Worm (Caenorhabditis elegans) whole organism, early embryonic: ENCODE results near the gene set-5.
"Not testable (repeated sequence)": the region's sequence is repeated elsewhere in the genome, so short reads cannot be mapped to it uniquely, and the experiment has no call there.

Source experiments
- B0310.2 ChIP-seq: sonication (generic microtip); optimal IDR thresholded peaks from 2 replicates; lab custom pipeline; 2016; ENCODE audit warnings: mild to moderate bottlenecking, missing genetic modification characterization, missing compliant biosample characterization
- F13C5.2 ChIP-seq: sonication (generic microtip); optimal IDR thresholded peaks from 2 replicates; lab custom pipeline; 2017; ENCODE audit warnings: mild to moderate bottlenecking, missing genetic modification characterization, inconsistent platforms, missing compliant biosample characterization
- aly-1 ChIP-seq: sonication (generic microtip); optimal IDR thresholded peaks from 2 replicates; lab custom pipeline; 2016; ENCODE audit warnings: missing genetic modification characterization, missing compliant biosample characterization
- ama-1 ChIP-seq: fragments of 150-350 bp; optimal IDR thresholded peaks from 2 replicates; lab custom pipeline; 2014
- ceh-13 ChIP-seq: fragments of 200-800 bp; sonication (Bioruptor generic); optimal IDR thresholded peaks from 2 replicates; lab custom pipeline; 2018; ENCODE audit warnings: mild to moderate bottlenecking, missing genetic modification characterization, missing compliant biosample characterization
- ceh-36 ChIP-seq: sonication (generic microtip); optimal IDR thresholded peaks from 2 replicates; lab custom pipeline; 2016; ENCODE audit warnings: missing genetic modification characterization, inconsistent platforms, missing compliant biosample characterization
- ets-7 ChIP-seq: sonication (generic microtip); optimal IDR thresholded peaks from 2 replicates; lab custom pipeline; 2016; ENCODE audit warnings: missing genotype, missing genetic modification characterization, missing compliant biosample characterization
- flt-1 ChIP-seq: fragments of 200-800 bp; sonication (Bioruptor generic); IDR thresholded peaks from 2 replicates; pipeline ENCODE4 v1.3.6; 2022; ENCODE audit warnings: missing genetic modification characterization, missing compliant biosample characterization
- hmbx-1 ChIP-seq: sonication (generic microtip); optimal IDR thresholded peaks from 2 replicates; lab custom pipeline; 2016; ENCODE audit warnings: mild to moderate bottlenecking, missing genetic modification characterization, missing compliant biosample characterization
- hmg-4 ChIP-seq: fragments of 200-800 bp; sonication (Bioruptor generic); optimal IDR thresholded peaks from 2 replicates; lab custom pipeline; 2018; ENCODE audit warnings: mild to moderate bottlenecking, missing genetic modification characterization, missing compliant biosample characterization
- hnd-1 ChIP-seq: sonication (generic microtip); optimal IDR thresholded peaks from 2 replicates; lab custom pipeline; 2016; ENCODE audit warnings: missing genetic modification characterization, missing compliant biosample characterization
- pes-1 ChIP-seq: fragments of 200-800 bp; sonication (Bioruptor generic); IDR thresholded peaks from 2 replicates; pipeline ENCODE4 v1.3.6; 2022; ENCODE audit warnings: missing genetic modification reagents, missing genetic modification characterization, missing compliant biosample characterization
- scrt-1 ChIP-seq: fragments of 200-800 bp; sonication (Bioruptor generic); IDR thresholded peaks from 2 replicates; pipeline ENCODE4 v1.3.6; 2022; ENCODE audit warnings: missing genetic modification characterization, missing compliant biosample characterization
- sea-1 ChIP-seq: fragments of 200-800 bp; sonication (Bioruptor generic); conservative IDR thresholded peaks from 2 replicates; pipeline ENCODE4 v1.3.6; 2022; ENCODE audit warnings: missing genetic modification characterization, missing compliant biosample characterization
- tbx-11 ChIP-seq: fragments of 200-800 bp; sonication (Bioruptor generic); IDR thresholded peaks from 2 replicates; pipeline ENCODE4 v1.3.6; 2022; ENCODE audit warnings: missing genetic modification characterization, missing compliant biosample characterization
- tbx-37 ChIP-seq: fragments of 200-800 bp; sonication (Bioruptor generic); conservative IDR thresholded peaks from 2 replicates; pipeline ENCODE4 v1.3.6; 2022; ENCODE audit warnings: missing genetic modification reagents, missing genetic modification characterization, missing compliant biosample characterization
- tra-4 ChIP-seq: sonication (generic microtip); optimal IDR thresholded peaks from 2 replicates; lab custom pipeline; 2017; ENCODE audit warnings: missing genetic modification characterization, missing compliant biosample characterization

set-5 gene

ce11 chrV:14736851-14737250 lies 38.1 kb downstream of the set-5 start, which contains the start of gene Y50E8A.5:
Gene Y50E8A.5, minus strand, starts transcription at chrV:14736951.
- TF ChIP-seq hnd-1 (tag; lab: Kevin White, UChicago) (no peak), F13C5.2 (tag; lab: Kevin White, UChicago) (no peak), tbx-37 (GFP tag; lab: Robert Waterston, UW) (no peak), B0310.2 (no peak), hmg-4 (GFP tag; lab: Kevin White, UChicago) (no peak), ceh-36 (tag; lab: Kevin White, UChicago) (no peak), ama-1 (lab: Kevin White, UChicago) (no peak), pes-1 (no peak), tbx-11 (GFP tag; lab: Robert Waterston, UW) (no peak), aly-1 (tag; lab: Kevin White, UChicago) (no peak), scrt-1 (GFP tag; lab: Robert Waterston, UW) (no peak), hmbx-1 (tag; lab: Kevin White, UChicago) (no peak)

ce11 chrV:14741233-14741632 lies 42.5 kb downstream of the set-5 start, which contains the start of gene Y50E8A.6:
Gene Y50E8A.6, minus strand, starts transcription at chrV:14741333.
- no peak for TF ChIP-seq flt-1 (GFP tag; lab: Robert Waterston, UW)
- TF ChIP-seq ets-7 (tag; lab: Kevin White, UChicago), result no peak
- no peak for TF ChIP-seq F13C5.2 (tag; lab: Kevin White, UChicago)
- TF ChIP-seq aly-1 (tag; lab: Kevin White, UChicago), result no peak

- no peak for TF ChIP-seq hnd-1 (tag; lab: Kevin White, UChicago)
- TF ChIP-seq sea-1 (GFP tag; lab: Robert Waterston, UW), result no peak
- TF ChIP-seq pes-1, result no peak
- no peak for TF ChIP-seq ama-1 (lab: Kevin White, UChicago)
- TF ChIP-seq ets-7 (tag; lab: Kevin White, UChicago), result no peak
- no peak for TF ChIP-seq tbx-37 (GFP tag; lab: Robert Waterston, UW)
- no peak for TF ChIP-seq tra-4 (tag; lab: Kevin White, UChicago)
- TF ChIP-seq ceh-13 (GFP tag; lab: Kevin White, UChicago), result no peak
- no peak for TF ChIP-seq F13C5.2 (tag; lab: Kevin White, UChicago)
- TF ChIP-seq hmg-4 (GFP tag; lab: Kevin White, UChicago), result no peak
- no peak for TF ChIP-seq hmbx-1 (tag; lab: Kevin White, UChicago)
- no peak for TF ChIP-seq scrt-1 (GFP tag; lab: Robert Waterston, UW)
- no peak for TF ChIP-seq ceh-36 (tag; lab: Kevin White, UChicago)
- TF ChIP-seq flt-1 (GFP tag; lab: Robert Waterston, UW), result no peak
- no peak for TF ChIP-seq aly-1 (tag; lab: Kevin White, UChicago)
- no peak for TF ChIP-seq B0310.2
- no peak for TF ChIP-seq tbx-11 (GFP tag; lab: Robert Waterston, UW)
Measured at ce11 chrV:14744824-14745223, 46.1 kb downstream of the set-5 start.

ce11 chrV:14746975-14747374 lies 48.2 kb downstream of the set-5 start:
- no peak for TF ChIP-seq tra-4 (tag; lab: Kevin White, UChicago)
- TF ChIP-seq flt-1 (GFP tag; lab: Robert Waterston, UW), result no peak
- no peak for TF ChIP-seq scrt-1 (GFP tag; lab: Robert Waterston, UW)
- no peak for TF ChIP-seq hmg-4 (GFP tag; lab: Kevin White, UChicago)
- TF ChIP-seq B0310.2, result no peak
- TF ChIP-seq ets-7 (tag; lab: Kevin White, UChicago), result no peak
- TF ChIP-seq sea-1 (GFP tag; lab: Robert Waterston, UW), result no peak
- no peak for TF ChIP-seq ceh-36 (tag; lab: Kevin White, UChicago)
- TF ChIP-seq tbx-37 (GFP tag; lab: Robert Waterston, UW), result no peak
- no peak for TF ChIP-seq hnd-1 (tag; lab: Kevin White, UChicago)
- TF ChIP-seq tbx-11 (GFP tag; lab: Robert Waterston, UW), result no peak
- no peak for TF ChIP-seq ama-1 (lab: Kevin White, UChicago)
- no peak for TF ChIP-seq ceh-13 (GFP tag; lab: Kevin White, UChicago)
- no peak for TF ChIP-seq F13C5.2 (tag; lab: Kevin White, UChicago)
- no peak for TF ChIP-seq aly-1 (tag; lab: Kevin White, UChicago)
- no peak for TF ChIP-seq hmbx-1 (tag; lab: Kevin White, UChicago)
- TF ChIP-seq pes-1, result no peak

- TF ChIP-seq tra-4 (tag; lab: Kevin White, UChicago), result no peak
Measured at ce11 chrV:14748608-14749137, 49.9 kb downstream of the set-5 start, which contains the start of the genes lipl-8 and Y50E8A.22. Gene lipl-8, minus strand, starts transcription at chrV:14748708. Gene Y50E8A.22, minus strand, starts transcription at chrV:14749087.

ce11 chrV:14750357-14750756 lies 51.6 kb downstream of the set-5 start, which contains the start of gene nspa-10:
Gene nspa-10, minus strand, starts transcription at chrV:14750457.
- not testable (repeated sequence) for TF ChIP-seq ceh-13 (GFP tag; lab: Kevin White, UChicago); ets-7 (tag; lab: Kevin White, UChicago); ama-1 (lab: Kevin White, UChicago)
